Fruit fly (Drosophila melanogaster) whole organism, wandering third instar larva: ENCODE measurements around the gene CG7829.

Source experiments
- pan ChIP-seq: fragments of >200 bp; optimal IDR thresholded peaks from 2 replicates; lab custom pipeline; 2017
- tai ChIP-seq: sonication (Bioruptor generic); optimal IDR thresholded peaks from 2 replicates; lab custom pipeline; 2016; ENCODE audit warnings: missing biosample characterization, missing genetic modification characterization

dm6 chr3R:29778139-29778984 lies 39.2 kb downstream of the CG7829 start:
- no peak for TF ChIP-seq tai
- TF ChIP-seq pan (lab: Kevin White, UChicago), result peak; percentile 38
